Worm (Caenorhabditis elegans): ENCODE results near the gene F44B9.9.

ce11 chrIII:8067798-8068197 lies 36.9 kb upstream of the F44B9.9 start:
- no peak for TF ChIP-seq ztf-23 (GFP tag; IDR thresholded peaks at IDR 0.05)
- TF ChIP-seq flt-1 (GFP tag; IDR thresholded peaks at IDR 0.05): no peak
- TF ChIP-seq T22C8.4 (GFP tag; IDR thresholded peaks at IDR 0.05): no peak
- TF ChIP-seq klf-2 (GFP tag; conservative IDR thresholded peaks at IDR 0.05): no peak
- no peak for TF ChIP-seq tab-1 (GFP tag; IDR thresholded peaks at IDR 0.05)

All from whole organism, midembryonic.